Worm (Caenorhabditis elegans) whole organism, L2 larva: ENCODE data around the gene ZC443.4.

ENCODE experiments used
- C34F6.9 ChIP-seq: fragments of 150-350 bp; optimal IDR thresholded peaks from 2 replicates; lab custom pipeline; 2014; ENCODE audit warnings: missing biosample characterization, missing genetic modification characterization
- F13H6.1 ChIP-seq: sonication (generic microtip); optimal IDR thresholded peaks from 2 replicates; lab custom pipeline; 2016; ENCODE audit warnings: missing genetic modification characterization, missing compliant biosample characterization
- R02D3.7 ChIP-seq: fragments of 150-350 bp; optimal IDR thresholded peaks from 2 replicates; lab custom pipeline; 2014; ENCODE audit warnings: missing biosample characterization, missing genetic modification characterization
- Y55F3AM.14 ChIP-seq: fragments of 200-800 bp; sonication (Bioruptor generic); optimal IDR thresholded peaks from 2 replicates; lab custom pipeline; 2018; ENCODE audit warnings: mild to moderate bottlenecking, missing genetic modification characterization, missing compliant biosample characterization
- ZK546.5 ChIP-seq: sonication (generic microtip); optimal IDR thresholded peaks from 2 replicates; lab custom pipeline; 2017; ENCODE audit warnings: missing biosample characterization, missing genetic modification characterization
- alr-1 ChIP-seq: fragments of 150-350 bp; optimal IDR thresholded peaks from 2 replicates; lab custom pipeline; 2014; ENCODE audit warnings: missing biosample characterization, missing genetic modification characterization
- aly-2 ChIP-seq: fragments of 150-350 bp; optimal IDR thresholded peaks from 2 replicates; lab custom pipeline; 2014; ENCODE audit warnings: missing biosample characterization, missing genetic modification characterization
- ama-1 ChIP-seq: fragments of 150-350 bp; optimal IDR thresholded peaks from 2 replicates; lab custom pipeline; 2018; ENCODE audit warnings: inconsistent platforms
- blmp-1 ChIP-seq: sonication (generic microtip); optimal IDR thresholded peaks from 2 replicates; lab custom pipeline; 2017; ENCODE audit warnings: missing genetic modification characterization, mild to moderate bottlenecking, missing compliant biosample characterization, antibody characterized with exemption, moderate library complexity; ENCODE audit not compliant: insufficient read depth
- ceh-16 ChIP-seq: fragments of 150-350 bp; optimal IDR thresholded peaks from 2 replicates; lab custom pipeline; 2014; ENCODE audit warnings: missing biosample characterization, missing genetic modification characterization
- ceh-82 ChIP-seq: fragments of 150-350 bp; optimal IDR thresholded peaks from 2 replicates; lab custom pipeline; 2014; ENCODE audit warnings: missing biosample characterization, missing genetic modification characterization
- crh-2 ChIP-seq: sonication (generic microtip); optimal IDR thresholded peaks from 2 replicates; lab custom pipeline; 2017; ENCODE audit warnings: missing biosample characterization, missing genetic modification characterization
- dmd-4 ChIP-seq: sonication (generic microtip); optimal IDR thresholded peaks from 2 replicates; lab custom pipeline; 2017; ENCODE audit warnings: missing biosample characterization, missing genetic modification characterization
- egl-27 ChIP-seq: sonication (generic microtip); optimal IDR thresholded peaks from 3 replicates; lab custom pipeline; 2017; ENCODE audit warnings: missing biosample characterization, missing genetic modification reagents, missing genetic modification characterization
- elt-1 ChIP-seq: fragments of 150-350 bp; optimal IDR thresholded peaks from 2 replicates; lab custom pipeline; 2014; ENCODE audit warnings: missing biosample characterization, missing genetic modification characterization
- elt-3 ChIP-seq: sonication (generic microtip); optimal IDR thresholded peaks from 2 replicates; lab custom pipeline; 2017; ENCODE audit warnings: missing biosample characterization, missing genetic modification characterization
- fos-1 ChIP-seq: fragments of 150-350 bp; optimal IDR thresholded peaks from 2 replicates; lab custom pipeline; 2014; ENCODE audit warnings: missing biosample characterization, missing genetic modification characterization
- gmeb-1 ChIP-seq: fragments of 150-350 bp; optimal IDR thresholded peaks from 2 replicates; lab custom pipeline; 2014; ENCODE audit warnings: missing biosample characterization, missing genetic modification characterization
- lin-11 ChIP-seq: fragments of 150-350 bp; sonication (generic microtip); optimal IDR thresholded peaks from 2 replicates; lab custom pipeline; 2014; ENCODE audit warnings: missing biosample characterization, missing genetic modification characterization, inconsistent platforms, mixed read lengths
- lin-13 ChIP-seq: fragments of 150-350 bp; optimal IDR thresholded peaks from 2 replicates; lab custom pipeline; 2014; ENCODE audit warnings: missing biosample characterization, missing genetic modification reagents, missing genetic modification characterization
- lin-39 ChIP-seq: fragments of 150-350 bp; optimal IDR thresholded peaks from 2 replicates; lab custom pipeline; 2014; ENCODE audit warnings: missing biosample characterization, missing genetic modification reagents, missing genetic modification characterization
- lsy-2 ChIP-seq, 2 experiments: fragments of 150-350 bp in 1 of 2; sonication (generic microtip) in 1 of 2; optimal IDR thresholded peaks; 2 replicates each; lab custom pipeline; 2014 to 2017; ENCODE audit warnings: missing biosample characterization in 2 of 2, missing genetic modification characterization in 2 of 2
- mab-5 ChIP-seq: fragments of 150-350 bp; optimal IDR thresholded peaks from 2 replicates; lab custom pipeline; 2014; ENCODE audit warnings: missing biosample characterization, missing genetic modification characterization
- mbf-1 ChIP-seq: sonication (generic microtip); optimal IDR thresholded peaks from 2 replicates; lab custom pipeline; 2017; ENCODE audit warnings: missing biosample characterization, missing genetic modification characterization
- mdl-1 ChIP-seq, 2 experiments: fragments of 150-350 bp in 1 of 2; sonication (generic microtip) in 1 of 2; optimal IDR thresholded peaks; 2 replicates each; lab custom pipeline; 2017; ENCODE audit warnings: missing biosample characterization in 2 of 2, missing genetic modification characterization in 2 of 2
- nhr-10 ChIP-seq: sonication (generic microtip); optimal IDR thresholded peaks from 2 replicates; lab custom pipeline; 2017; ENCODE audit warnings: missing biosample characterization, missing genetic modification characterization
- nhr-11 ChIP-seq: fragments of 150-350 bp; optimal IDR thresholded peaks from 2 replicates; lab custom pipeline; 2014; ENCODE audit warnings: missing biosample characterization, missing genetic modification characterization
- nhr-12 ChIP-seq: fragments of 150-350 bp; optimal IDR thresholded peaks from 2 replicates; lab custom pipeline; 2014; ENCODE audit warnings: missing biosample characterization, missing genetic modification characterization
- nhr-129 ChIP-seq: fragments of 150-350 bp; optimal IDR thresholded peaks from 2 replicates; lab custom pipeline; 2014; ENCODE audit warnings: missing biosample characterization, missing genetic modification characterization
- nhr-21 ChIP-seq: fragments of 150-350 bp; optimal IDR thresholded peaks from 2 replicates; lab custom pipeline; 2014; ENCODE audit warnings: missing biosample characterization, missing genetic modification characterization
- nhr-23 ChIP-seq: fragments of 150-350 bp; optimal IDR thresholded peaks from 2 replicates; lab custom pipeline; 2014; ENCODE audit warnings: missing biosample characterization, missing genetic modification reagents, missing genetic modification characterization
- nhr-237 ChIP-seq: fragments of 150-350 bp; optimal IDR thresholded peaks from 2 replicates; lab custom pipeline; 2014; ENCODE audit warnings: missing biosample characterization, missing genetic modification characterization
- nhr-25 ChIP-seq: fragments of 150-350 bp; sonication (generic microtip); optimal IDR thresholded peaks from 3 replicates; lab custom pipeline; 2014; ENCODE audit warnings: missing biosample characterization, missing genetic modification characterization
- nhr-6 ChIP-seq: fragments of 150-350 bp; optimal IDR thresholded peaks from 2 replicates; lab custom pipeline; 2014; ENCODE audit warnings: missing biosample characterization, missing genetic modification characterization
- nhr-77 ChIP-seq: fragments of 150-350 bp; optimal IDR thresholded peaks from 2 replicates; lab custom pipeline; 2014; ENCODE audit warnings: missing biosample characterization, missing genetic modification characterization
- peb-1 ChIP-seq: fragments of 150-350 bp; optimal IDR thresholded peaks from 2 replicates; lab custom pipeline; 2014; ENCODE audit warnings: missing biosample characterization, missing genetic modification characterization
- sem-4 ChIP-seq: fragments of 150-350 bp; optimal IDR thresholded peaks from 2 replicates; lab custom pipeline; 2014; ENCODE audit warnings: missing biosample characterization, missing genetic modification reagents, missing genetic modification characterization
- skn-1 ChIP-seq: sonication (generic microtip); optimal IDR thresholded peaks from 2 replicates; lab custom pipeline; 2017; ENCODE audit warnings: missing biosample characterization, missing genetic modification characterization
- sma-3 ChIP-seq: sonication (generic microtip); optimal IDR thresholded peaks from 2 replicates; lab custom pipeline; 2016; ENCODE audit warnings: missing genetic modification reagents, missing genetic modification characterization, missing compliant biosample characterization
- sma-9 ChIP-seq, 2 experiments: fragments of 150-350 bp in 1 of 2; sonication (generic microtip) in 1 of 2; optimal IDR thresholded peaks; 2 replicates each; lab custom pipeline; 2014 to 2016; ENCODE audit warnings: missing genetic modification characterization in 2 of 2, mild to moderate bottlenecking in 1 of 2, missing biosample characterization in 1 of 2, missing compliant biosample characterization in 1 of 2, missing genetic modification reagents in 1 of 2, moderate library complexity in 1 of 2
- snpc-4 ChIP-seq: fragments of 150-350 bp; optimal IDR thresholded peaks from 2 replicates; lab custom pipeline; 2014; ENCODE audit warnings: missing biosample characterization, missing genetic modification characterization
- unc-39 ChIP-seq: fragments of 150-350 bp; optimal IDR thresholded peaks from 2 replicates; lab custom pipeline; 2014; ENCODE audit warnings: missing biosample characterization, missing genetic modification characterization
- unc-55 ChIP-seq: fragments of 150-350 bp; sonication (generic microtip); optimal IDR thresholded peaks from 3 replicates; lab custom pipeline; 2014; ENCODE audit warnings: missing biosample characterization, missing genetic modification reagents, missing genetic modification characterization
- unc-62 ChIP-seq: fragments of 150-350 bp; optimal IDR thresholded peaks from 2 replicates; lab custom pipeline; 2014; ENCODE audit warnings: missing biosample characterization, missing genetic modification reagents, missing genetic modification characterization
- zag-1 ChIP-seq: fragments of 150-350 bp; optimal IDR thresholded peaks from 2 replicates; lab custom pipeline; 2014; ENCODE audit warnings: missing biosample characterization, missing genetic modification characterization
- ztf-1 ChIP-seq: fragments of 200-800 bp; sonication (Bioruptor generic); conservative IDR thresholded peaks from 2 replicates; pipeline ENCODE4 v1.3.6; 2022; ENCODE audit warnings: missing genetic modification characterization, missing compliant biosample characterization
- ztf-11 ChIP-seq: sonication (generic microtip); optimal IDR thresholded peaks from 2 replicates; lab custom pipeline; 2017; ENCODE audit warnings: missing biosample characterization, missing genetic modification characterization
- ztf-4 ChIP-seq: fragments of 150-350 bp; optimal IDR thresholded peaks from 2 replicates; lab custom pipeline; 2014; ENCODE audit warnings: missing biosample characterization, missing genetic modification characterization

ZC443.4 gene

DNA sequence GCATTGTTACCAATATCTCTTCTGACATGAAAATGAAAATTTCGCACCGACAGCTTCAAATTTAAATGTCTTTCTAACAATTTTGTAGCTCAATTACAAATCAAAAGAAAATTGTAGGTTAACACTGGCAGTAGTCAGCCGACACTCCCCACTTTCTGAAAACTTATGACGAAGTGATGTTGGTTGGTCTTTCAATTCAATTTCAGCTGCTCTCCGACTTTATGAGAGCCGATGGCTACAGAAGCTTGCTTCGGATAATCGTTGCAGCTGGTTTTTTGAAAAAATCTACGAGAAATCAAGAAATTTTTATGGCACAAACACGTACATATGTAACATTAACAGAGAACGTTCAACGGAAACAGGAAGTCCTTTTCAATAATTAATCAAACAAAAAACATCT, 34.8 kb downstream of the ZC443.4 start, which contains the start of gene sre-20:
sre-20 (minus strand) TSS at position 101 of the 400 bp plus-strand sequence.
- TF ChIP-seq lsy-2 (tag; optimal IDR thresholded peaks at IDR 0.05; lab: Kevin White, UChicago) (no peak), peb-1 (tag; lab: Kevin White, UChicago) (no peak), unc-39 (tag; lab: Kevin White, UChicago) (no peak), F13H6.1 (no peak), crh-2 (no peak), egl-27 (no peak), unc-55 (GFP tag; lab: Kevin White, UChicago) (no peak), ZK546.5 (tag; lab: Kevin White, UChicago) (no peak), nhr-21 (tag; lab: Kevin White, UChicago) (no peak), lin-13 (no peak), elt-1 (no peak), Y55F3AM.14 (GFP tag; lab: Kevin White, UChicago) (no peak), lin-11 (tag; lab: Kevin White, UChicago) (no peak), unc-62 (no peak), C34F6.9 (tag; lab: Kevin White, UChicago) (no peak), ztf-11 (tag; lab: Kevin White, UChicago) (no peak), R02D3.7 (tag; lab: Kevin White, UChicago) (no peak)
- TF ChIP-seq, all 48 proteins: peak for 0

DNA sequence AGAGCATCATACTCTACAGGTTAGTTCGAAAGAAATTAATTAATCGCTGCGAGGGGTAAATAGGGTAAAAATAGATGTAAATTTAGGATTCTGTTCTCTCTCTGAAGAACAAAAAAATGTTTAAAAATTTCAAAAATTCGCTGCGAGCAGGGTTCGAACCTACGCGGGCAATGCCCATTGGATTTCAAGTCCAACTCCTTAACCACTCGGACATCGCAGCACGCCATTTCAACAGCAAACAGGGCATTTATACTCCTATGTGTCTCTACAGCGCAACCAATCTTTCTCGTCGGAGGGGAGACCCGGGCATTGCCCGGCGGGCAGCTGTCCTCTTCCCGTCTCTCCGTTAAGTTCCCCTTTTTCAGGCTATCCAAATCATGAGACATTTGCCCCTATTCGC, 39.4 kb downstream of the ZC443.4 start:
- TF ChIP-seq ZK546.5 (tag; lab: Kevin White, UChicago) (no peak), mdl-1 (tag; optimal IDR thresholded peaks at IDR 0.05; lab: Kevin White, UChicago) (no peak), Y55F3AM.14 (GFP tag; lab: Kevin White, UChicago) (no peak), ztf-4 (no peak), mab-5 (tag; lab: Kevin White, UChicago) (no peak), zag-1 (no peak), C34F6.9 (tag; lab: Kevin White, UChicago) (peak; percentile 38), nhr-12 (tag; lab: Kevin White, UChicago) (no peak), unc-39 (tag; lab: Kevin White, UChicago) (no peak), R02D3.7 (tag; lab: Kevin White, UChicago) (no peak), nhr-11 (tag; lab: Kevin White, UChicago) (no peak), ztf-1 (GFP tag; lab: Robert Waterston, UW) (no peak), sem-4 (tag; lab: Kevin White, UChicago) (no peak), unc-55 (GFP tag; lab: Kevin White, UChicago) (no peak), ceh-82 (tag; lab: Kevin White, UChicago) (no peak), nhr-129 (tag; lab: Kevin White, UChicago) (peak; percentile 70), gmeb-1 (peak; percentile 39), snpc-4 (tag; lab: Kevin White, UChicago) (no peak), aly-2 (tag; lab: Kevin White, UChicago) (no peak), skn-1 (tag; lab: Kevin White, UChicago) (no peak), nhr-237 (tag; lab: Kevin White, UChicago) (no peak), nhr-25 (tag; lab: Kevin White, UChicago) (no peak), nhr-77 (no peak), nhr-23 (tag; lab: Kevin White, UChicago) (no peak), egl-27 (no peak), nhr-21 (tag; lab: Kevin White, UChicago) (no peak), ama-1 (lab: Kevin White, UChicago) (no peak), peb-1 (tag; lab: Kevin White, UChicago) (no peak), unc-62 (no peak), sma-3 (GFP tag; lab: Kevin White, UChicago) (peak; percentile 49), blmp-1 (tag; lab: Kevin White, UChicago) (no peak), fos-1 (tag; lab: Kevin White, UChicago) (peak; percentile 45), lin-11 (tag; lab: Kevin White, UChicago) (no peak), F13H6.1 (peak; percentile 10), nhr-10 (no peak), ztf-11 (tag; lab: Kevin White, UChicago) (no peak), dmd-4 (tag; lab: Kevin White, UChicago) (no peak), alr-1 (tag; lab: Kevin White, UChicago) (no peak), sma-9 (GFP tag; optimal IDR thresholded peaks at IDR 0.05; lab: Kevin White, UChicago) (peak; percentile 53), sma-9 (tag; optimal IDR thresholded peaks at IDR 0.05; lab: Kevin White, UChicago) (no peak), elt-1 (no peak), lsy-2 (tag; optimal IDR thresholded peaks at IDR 0.05; lab: Kevin White, UChicago) (peak in 1 of 2 experiments; percentile 5), lin-39 (tag; lab: Kevin White, UChicago) (no peak), nhr-6 (no peak), elt-3 (tag; lab: Kevin White, UChicago) (no peak), crh-2 (peak; percentile 18), mbf-1 (tag; lab: Kevin White, UChicago) (no peak), lin-13 (peak; percentile 18), ceh-16 (tag; lab: Kevin White, UChicago) (no peak)
